Fruit fly (Drosophila melanogaster) whole organism, prepupa: Measurements from ENCODE around the gene CG43075.
A peak's percentile ranks its signal among the peaks of the same experiment; 100 is the strongest.

ENCODE experiments used
- Blimp-1 ChIP-seq: fragments of 200-800 bp; sonication (Bioruptor generic); optimal IDR thresholded peaks from 3 replicates; lab custom pipeline; 2017; ENCODE audit warnings: missing biosample characterization, missing genetic modification characterization, mild to moderate bottlenecking, moderate library complexity, missing genetic modification reagents
- CG15336 ChIP-seq: fragments of 200-800 bp; sonication (Bioruptor generic); IDR thresholded peaks from 2 replicates; pipeline ENCODE4 v1.3.6; 2022; ENCODE audit warnings: missing biosample characterization, missing genetic modification characterization
- CG1621 ChIP-seq: fragments of 200-800 bp; sonication (Bioruptor generic); optimal IDR thresholded peaks from 3 replicates; lab custom pipeline; 2018; ENCODE audit warnings: missing biosample characterization, mild to moderate bottlenecking, missing genetic modification characterization
- CG3032 ChIP-seq: fragments of 200-800 bp; optimal IDR thresholded peaks from 2 replicates; lab custom pipeline; 2019; ENCODE audit warnings: missing biosample characterization, mild to moderate bottlenecking, missing genetic modification characterization, moderate library complexity
- CG31627 ChIP-seq: fragments of 200-800 bp; sonication (Bioruptor generic); optimal IDR thresholded peaks from 3 replicates; lab custom pipeline; 2016; ENCODE audit warnings: missing biosample characterization, missing genetic modification characterization
- CG32006 ChIP-seq: fragments of 200-800 bp; sonication (Bioruptor generic); optimal IDR thresholded peaks from 3 replicates; lab custom pipeline; 2017; ENCODE audit warnings: missing biosample characterization, mild to moderate bottlenecking, missing genetic modification characterization
- CG3919 ChIP-seq: fragments of 200-800 bp; sonication (Bioruptor generic); optimal IDR thresholded peaks from 3 replicates; lab custom pipeline; 2016; ENCODE audit warnings: missing biosample characterization, missing genetic modification characterization
- CG6854 ChIP-seq: fragments of 200-800 bp; sonication (Bioruptor generic); optimal IDR thresholded peaks from 2 replicates; lab custom pipeline; 2017; ENCODE audit warnings: missing biosample characterization, mild to moderate bottlenecking, missing genetic modification characterization
- CG8319 ChIP-seq: fragments of 200-800 bp; sonication (Bioruptor generic); optimal IDR thresholded peaks from 3 replicates; lab custom pipeline; 2016; ENCODE audit warnings: missing biosample characterization, missing genetic modification characterization
- CG8632 ChIP-seq: fragments of 200-800 bp; sonication (Bioruptor generic); optimal IDR thresholded peaks from 3 replicates; lab custom pipeline; 2016; ENCODE audit warnings: missing biosample characterization, missing genetic modification characterization
- Eip75B ChIP-seq: fragments of 200-800 bp; sonication (Bioruptor generic); optimal IDR thresholded peaks from 3 replicates; lab custom pipeline; 2016; ENCODE audit warnings: missing biosample characterization, missing genetic modification characterization
- Eip78C ChIP-seq: fragments of 200-800 bp; sonication (Bioruptor generic); peaks from one replicate; lab custom pipeline; 2016; ENCODE audit warnings: missing biosample characterization, missing genetic modification characterization
- Eip93F ChIP-seq: fragments of 200-800 bp; sonication (Bioruptor generic); optimal IDR thresholded peaks from 2 replicates; lab custom pipeline; 2016; ENCODE audit warnings: missing biosample characterization, mild to moderate bottlenecking, missing genetic modification characterization
- Ets96B ChIP-seq: fragments of 200-800 bp; optimal IDR thresholded peaks from 2 replicates; lab custom pipeline; 2019; ENCODE audit warnings: missing biosample characterization, mild to moderate bottlenecking, missing genetic modification characterization, moderate library complexity
- Met ChIP-seq: fragments of 200-800 bp; sonication (Bioruptor generic); optimal IDR thresholded peaks from 3 replicates; lab custom pipeline; 2016; ENCODE audit warnings: missing biosample characterization, missing genetic modification characterization
- OdsH ChIP-seq: fragments of 200-800 bp; sonication (Bioruptor generic); optimal IDR thresholded peaks from 3 replicates; lab custom pipeline; 2016; ENCODE audit warnings: missing biosample characterization, missing genetic modification characterization
- Sox102F ChIP-seq: fragments of 200-800 bp; sonication (Bioruptor generic); optimal IDR thresholded peaks from 2 replicates; lab custom pipeline; 2016; ENCODE audit warnings: missing biosample characterization, mild to moderate bottlenecking, missing genetic modification characterization
- Sox14 ChIP-seq: fragments of 200-800 bp; sonication (Bioruptor generic); optimal IDR thresholded peaks from 3 replicates; lab custom pipeline; 2016; ENCODE audit warnings: missing biosample characterization, missing genetic modification characterization
- Sox15 ChIP-seq: fragments of 200-800 bp; sonication (Bioruptor generic); optimal IDR thresholded peaks from 3 replicates; lab custom pipeline; 2016; ENCODE audit warnings: missing biosample characterization, missing genetic modification characterization
- acj6 ChIP-seq: fragments of 200-800 bp; sonication (Bioruptor generic); optimal IDR thresholded peaks from 3 replicates; lab custom pipeline; 2016; ENCODE audit warnings: missing biosample characterization, missing genetic modification characterization
- cyc ChIP-seq: fragments of 200-800 bp; sonication (Bioruptor generic); optimal IDR thresholded peaks from 3 replicates; lab custom pipeline; 2016; ENCODE audit warnings: missing biosample characterization, missing genetic modification characterization
- dac ChIP-seq: fragments of 200-800 bp; sonication (Bioruptor generic); optimal IDR thresholded peaks from 2 replicates; lab custom pipeline; 2017; ENCODE audit warnings: missing biosample characterization, mild to moderate bottlenecking, missing genetic modification characterization
- dsx ChIP-seq: fragments of 200-800 bp; optimal IDR thresholded peaks from 3 replicates; lab custom pipeline; 2019; ENCODE audit warnings: missing biosample characterization, mild to moderate bottlenecking, missing genetic modification characterization, moderate library complexity; ENCODE audit not compliant: poor library complexity, severe bottlenecking
- eg ChIP-seq: fragments of 200-800 bp; sonication (Bioruptor generic); IDR thresholded peaks from 3 replicates; pipeline ENCODE4 v1.3.6; 2022; ENCODE audit warnings: missing biosample characterization, missing genetic modification characterization
- fd59A ChIP-seq: fragments of 200-800 bp; sonication (Bioruptor generic); optimal IDR thresholded peaks from 2 replicates; lab custom pipeline; 2017; ENCODE audit warnings: missing biosample characterization, mild to moderate bottlenecking, missing genetic modification characterization, missing genetic modification reagents
- fd85E ChIP-seq: fragments of 200-800 bp; sonication (Bioruptor generic); optimal IDR thresholded peaks from 3 replicates; lab custom pipeline; 2016; ENCODE audit warnings: missing biosample characterization, missing genetic modification characterization
- net ChIP-seq: fragments of 200-800 bp; sonication (Bioruptor generic); optimal IDR thresholded peaks from 3 replicates; lab custom pipeline; 2016; ENCODE audit warnings: missing biosample characterization, missing genetic modification characterization
- salr ChIP-seq, 2 experiments: fragments of 200-800 bp; sonication (Bioruptor generic); optimal IDR thresholded peaks; 3 replicates each; lab custom pipeline; 2016 to 2018; ENCODE audit warnings: missing biosample characterization in 2 of 2, missing genetic modification characterization in 2 of 2, mild to moderate bottlenecking in 1 of 2
- ss ChIP-seq, 2 experiments: fragments of 200-800 bp; sonication (Bioruptor generic); optimal IDR thresholded peaks; 2 replicates in 1 of 2; 3 replicates in 1 of 2; lab custom pipeline; 2017 to 2018; ENCODE audit warnings: mild to moderate bottlenecking in 2 of 2, missing biosample characterization in 2 of 2, missing genetic modification characterization in 2 of 2, moderate library complexity in 1 of 2
- svp ChIP-seq: fragments of 200-800 bp; sonication (Bioruptor generic); peaks from one replicate; lab custom pipeline; 2016; ENCODE audit warnings: missing biosample characterization, missing genetic modification characterization
- topi ChIP-seq: fragments of 200-800 bp; sonication (Bioruptor generic); optimal IDR thresholded peaks from 3 replicates; lab custom pipeline; 2016; ENCODE audit warnings: missing biosample characterization, missing genetic modification characterization

Gene CG43075

dm6 chrX:15206536-15206935 lies 14.4 kb downstream of the CG43075 start, which contains the start of gene CG32588:
Gene CG32588, minus strand, starts transcription at chrX:15206636.
- TF ChIP-seq ss (GFP tag; optimal IDR thresholded peaks at IDR 0.05; lab: Kevin White, UChicago) = no peak
- no peak for TF ChIP-seq CG15336 (GFP tag; lab: Robert Waterston, UW)
- TF ChIP-seq fd59A (GFP tag; lab: Kevin White, UChicago) = no peak
- TF ChIP-seq Sox15 (GFP tag; lab: Kevin White, UChicago) = no peak
- TF ChIP-seq CG3032 (tag; lab: Kevin White, UChicago) = no peak
- no peak for TF ChIP-seq Sox102F (GFP tag; lab: Kevin White, UChicago)
- TF ChIP-seq net (GFP tag; lab: Kevin White, UChicago) = no peak
- TF ChIP-seq dsx (GFP tag; lab: Kevin White, UChicago) = no peak

DNA sequence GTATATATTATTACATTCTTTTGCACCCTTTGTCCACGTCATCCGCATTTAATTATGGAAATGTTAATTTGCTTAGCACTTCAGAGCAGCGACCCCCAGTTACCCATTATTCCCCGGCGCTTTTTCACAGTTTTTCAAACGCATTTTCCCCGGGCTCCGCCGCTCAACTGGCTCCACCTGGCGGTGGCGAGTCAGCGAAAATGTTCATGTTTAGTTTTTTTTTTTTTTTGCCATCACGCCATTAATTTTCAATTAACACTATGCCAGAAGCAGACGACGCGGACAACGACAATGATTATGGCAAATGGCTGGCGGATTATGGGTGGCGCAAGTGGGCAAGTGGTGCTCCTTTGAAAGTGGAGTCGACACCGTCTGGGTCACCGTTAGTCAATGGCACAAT lies 17.3 kb downstream of the CG43075 start:
- TF ChIP-seq CG31627 (no peak), Eip75B (GFP tag; lab: Kevin White, UChicago) (no peak), salr (GFP tag; optimal IDR thresholded peaks at IDR 0.05; lab: Kevin White, UChicago) (no peak), CG8319 (GFP tag; lab: Kevin White, UChicago) (no peak), svp (GFP tag; lab: Kevin White, UChicago) (no peak), CG6854 (GFP tag; lab: Kevin White, UChicago) (no peak), fd85E (GFP tag; lab: Kevin White, UChicago) (no peak)

DNA sequence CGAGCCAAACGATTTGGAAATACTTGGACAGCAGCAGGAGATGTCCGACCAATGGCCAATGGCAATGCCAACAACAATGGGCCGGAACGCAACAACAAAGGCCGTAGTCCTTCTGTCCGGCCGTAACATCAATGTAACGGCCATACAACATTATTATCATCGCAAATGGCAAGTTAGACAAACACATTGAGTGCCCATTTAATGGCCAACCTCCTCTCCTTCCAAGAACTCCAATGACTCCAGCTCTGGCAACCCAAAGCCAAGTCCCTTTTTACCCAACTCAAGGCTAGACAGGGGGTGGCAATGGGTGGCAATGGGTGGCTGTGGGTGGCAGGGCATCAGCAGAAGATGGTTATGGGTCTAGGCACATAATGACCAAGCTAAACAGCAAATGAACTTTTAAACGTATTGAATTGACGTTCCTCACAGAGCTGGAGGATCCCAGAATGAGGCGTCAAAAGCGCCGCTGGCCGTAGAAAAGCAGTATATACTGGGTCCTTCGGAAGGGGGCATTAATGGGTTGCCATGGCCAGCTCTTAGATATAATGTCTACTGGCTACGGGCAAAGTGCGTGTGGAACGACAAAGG lies 21.0 kb downstream of the CG43075 start:
- no peak for TF ChIP-seq CG6854 (GFP tag; lab: Kevin White, UChicago)
- no peak for TF ChIP-seq Sox15 (GFP tag; lab: Kevin White, UChicago)
- no peak for TF ChIP-seq CG15336 (GFP tag; lab: Robert Waterston, UW)
- TF ChIP-seq dsx (GFP tag; lab: Kevin White, UChicago) = no peak
- no peak for TF ChIP-seq CG8632
- no peak for TF ChIP-seq eg (GFP tag; lab: Robert Waterston, UW)
- TF ChIP-seq CG32006 (GFP tag; lab: Kevin White, UChicago) = no peak
- no peak for TF ChIP-seq dac
- TF ChIP-seq ss (GFP tag; optimal IDR thresholded peaks at IDR 0.05; lab: Kevin White, UChicago) = no peak
- no peak for TF ChIP-seq Ets96B (tag; lab: Kevin White, UChicago)
- TF ChIP-seq Sox14 (GFP tag; lab: Kevin White, UChicago) = no peak
- TF ChIP-seq CG1621 (tag; lab: Kevin White, UChicago) = no peak
- TF ChIP-seq CG3032 (tag; lab: Kevin White, UChicago) = no peak
- no peak for TF ChIP-seq OdsH
- TF ChIP-seq Blimp-1 (GFP tag; lab: Kevin White, UChicago) = no peak
- no peak for TF ChIP-seq Eip93F
- TF ChIP-seq CG3919 (GFP tag; lab: Kevin White, UChicago) = no peak
- no peak for TF ChIP-seq acj6 (GFP tag; lab: Kevin White, UChicago)
- no peak for TF ChIP-seq cyc (GFP tag; lab: Kevin White, UChicago)
- no peak for TF ChIP-seq topi
- TF ChIP-seq, all 60 proteins: peak for 0

dm6 chrX:15175171-15175883 lies 45.6 kb downstream of the CG43075 start, which contains the start of gene CG43737:
Gene CG43737, plus strand, starts transcription at chrX:15175441.
- TF ChIP-seq Met (GFP tag; lab: Kevin White, UChicago) (no peak), Eip78C (GFP tag; lab: Kevin White, UChicago) (peak; percentile 16)
